Fruit fly (Drosophila melanogaster) whole organism, embryonic: Measurements from ENCODE around the gene par-6.

ENCODE experiments used
- crp ChIP-seq, 2 experiments: fragments of 200-800 bp; sonication (Bioruptor generic); optimal IDR thresholded peaks; 2 replicates in 1 of 2; 3 replicates in 1 of 2; lab custom pipeline; 2017; ENCODE audit warnings: missing biosample characterization in 2 of 2, missing genetic modification characterization in 2 of 2, mild to moderate bottlenecking in 1 of 2, moderate library complexity in 1 of 2
- toy ChIP-seq: fragments of 200-800 bp; sonication (Bioruptor generic); IDR thresholded peaks from 2 replicates; pipeline ENCODE4 v1.3.6; 2022; ENCODE audit warnings: missing biosample characterization, missing genetic modification characterization

DNA sequence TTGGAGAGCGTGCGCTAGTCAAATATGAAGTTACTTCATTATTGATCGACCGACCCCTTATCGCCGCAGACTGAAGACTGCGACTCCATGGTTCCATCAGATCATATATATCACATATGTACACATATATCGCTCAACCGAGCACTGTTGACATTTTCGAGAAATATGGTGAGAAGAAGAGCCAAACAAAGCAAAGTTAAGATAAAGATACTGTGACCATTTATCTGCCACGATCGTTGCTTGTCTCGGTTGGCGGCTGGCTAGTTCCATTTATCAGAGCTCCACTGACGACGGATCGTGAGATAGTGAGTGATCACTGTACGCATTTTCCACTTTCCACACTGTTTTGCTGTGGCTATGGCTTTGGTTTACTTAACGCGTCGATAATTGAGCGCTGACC, 40.4 kb downstream of the par-6 start:
- no peak for TF ChIP-seq crp (GFP tag; optimal IDR thresholded peaks at IDR 0.05; lab: Kevin White, UChicago)
- no peak for TF ChIP-seq toy (GFP tag; lab: Robert Waterston, UW)
